Fruit fly (Drosophila melanogaster) whole organism, embryonic: ENCODE results near the gene PolD2.
A peak's percentile ranks its signal among the peaks of the same experiment; 100 is the strongest.

ENCODE experiments used
- Atf6 ChIP-seq: fragments of 200-800 bp; sonication (Bioruptor generic); IDR thresholded peaks from 2 replicates; pipeline ENCODE4 v1.3.6; 2022; ENCODE audit warnings: missing biosample characterization, missing genetic modification characterization
- CG10321 ChIP-seq: fragments of 200-800 bp; sonication (Bioruptor generic); IDR thresholded peaks from 2 replicates; pipeline ENCODE4 v1.3.6; 2022; ENCODE audit warnings: missing biosample characterization, missing genetic modification characterization
- CG12155 ChIP-seq: fragments of 200-800 bp; sonication (Bioruptor generic); optimal IDR thresholded peaks from 3 replicates; lab custom pipeline; 2016; ENCODE audit warnings: missing biosample characterization, missing genetic modification characterization
- CG12299 ChIP-seq: fragments of 200-800 bp; sonication (Bioruptor generic); optimal IDR thresholded peaks from 2 replicates; lab custom pipeline; 2018; ENCODE audit warnings: missing biosample characterization, mild to moderate bottlenecking, missing genetic modification characterization
- CG14441 ChIP-seq: fragments of 200-800 bp; sonication (Bioruptor generic); IDR thresholded peaks from 2 replicates; pipeline ENCODE4 v1.3.6; 2022; ENCODE audit warnings: missing biosample characterization, missing genetic modification characterization
- CG15696 ChIP-seq: fragments of 200-800 bp; sonication (Bioruptor generic); optimal IDR thresholded peaks from 2 replicates; lab custom pipeline; 2019; ENCODE audit warnings: missing biosample characterization, mild to moderate bottlenecking, missing genetic modification characterization, moderate library complexity
- CG17186 ChIP-seq: fragments of 200-800 bp; sonication (Bioruptor generic); optimal IDR thresholded peaks from 3 replicates; lab custom pipeline; 2017; ENCODE audit warnings: missing biosample characterization, missing genetic modification reagents, missing genetic modification characterization
- CG17361 ChIP-seq: fragments of 200-800 bp; sonication (Bioruptor generic); IDR thresholded peaks from 3 replicates; pipeline ENCODE4 v1.3.6; 2022; ENCODE audit warnings: missing biosample characterization, missing genetic modification characterization
- CG17568 ChIP-seq: fragments of 200-800 bp; sonication (Bioruptor generic); optimal IDR thresholded peaks from 2 replicates; lab custom pipeline; 2018; ENCODE audit warnings: missing biosample characterization, mild to moderate bottlenecking, missing genetic modification characterization, moderate library complexity
- CG18011 ChIP-seq: fragments of 200-800 bp; sonication (Bioruptor generic); optimal IDR thresholded peaks from 2 replicates; lab custom pipeline; 2017; ENCODE audit warnings: missing biosample characterization, missing genetic modification characterization, mild to moderate bottlenecking, moderate library complexity, missing genotype
- CG3065 ChIP-seq: fragments of 200-800 bp; sonication (Bioruptor generic); optimal IDR thresholded peaks from 2 replicates; lab custom pipeline; 2016; ENCODE audit warnings: missing biosample characterization, missing genetic modification characterization
- CG3838 ChIP-seq: fragments of 200-800 bp; sonication (Bioruptor generic); optimal IDR thresholded peaks from 3 replicates; lab custom pipeline; 2016; ENCODE audit warnings: missing biosample characterization, missing genetic modification characterization
- CG3995 ChIP-seq: fragments of 200-800 bp; sonication (Bioruptor generic); optimal IDR thresholded peaks from 3 replicates; lab custom pipeline; 2016; ENCODE audit warnings: missing biosample characterization, missing genetic modification characterization
- CG4707 ChIP-seq: fragments of 200-800 bp; sonication (Bioruptor generic); optimal IDR thresholded peaks from 2 replicates; lab custom pipeline; 2018; ENCODE audit warnings: missing biosample characterization, mild to moderate bottlenecking, missing genetic modification characterization, moderate library complexity
- CG6689 ChIP-seq: fragments of 200-800 bp; sonication (Bioruptor generic); IDR thresholded peaks from 2 replicates; pipeline ENCODE4 v1.3.6; 2022; ENCODE audit warnings: missing biosample characterization, missing genetic modification characterization
- Deaf1 ChIP-seq: fragments of 200-800 bp; optimal IDR thresholded peaks from 3 replicates; lab custom pipeline; 2019; ENCODE audit warnings: missing biosample characterization, mild to moderate bottlenecking, missing genetic modification characterization, moderate library complexity
- Fer2 ChIP-seq: fragments of 200-800 bp; sonication (Bioruptor generic); optimal IDR thresholded peaks from 2 replicates; lab custom pipeline; 2018; ENCODE audit warnings: missing biosample characterization, mild to moderate bottlenecking, missing genetic modification characterization, moderate library complexity
- GATAe ChIP-seq: fragments of 200-800 bp; sonication (Bioruptor generic); conservative IDR thresholded peaks from 2 replicates; pipeline ENCODE4 v1.3.6; 2022; ENCODE audit warnings: missing biosample characterization, missing genetic modification characterization
- HLH3B ChIP-seq: fragments of 200-800 bp; sonication (Bioruptor generic); IDR thresholded peaks from 2 replicates; pipeline ENCODE4 v1.3.6; 2022; ENCODE audit warnings: missing biosample characterization, missing genetic modification characterization
- Rfx ChIP-seq: fragments of 200-800 bp; sonication (Bioruptor generic); IDR thresholded peaks from 2 replicates; pipeline ENCODE4 v1.3.6; 2022; ENCODE audit warnings: missing biosample characterization, missing genetic modification characterization
- Sox102F ChIP-seq: fragments of 200-800 bp; sonication (Bioruptor generic); optimal IDR thresholded peaks from 2 replicates; lab custom pipeline; 2018; ENCODE audit warnings: missing biosample characterization, mild to moderate bottlenecking, missing genetic modification characterization, moderate library complexity
- Trl ChIP-seq, 3 experiments: fragments of >200 bp in 2 of 3; fragments of 200-800 bp in 1 of 3; sonication (Bioruptor generic) in 1 of 3; optimal IDR thresholded peaks; 2 replicates in 1 of 3; 3 replicates in 2 of 3; lab custom pipeline; 2016 to 2017; ENCODE audit warnings: missing biosample characterization in 1 of 3, missing genetic modification characterization in 1 of 3
- ash1 ChIP-seq: fragments of 200-800 bp; sonication (Bioruptor generic); optimal IDR thresholded peaks from 2 replicates; lab custom pipeline; 2018; ENCODE audit warnings: missing biosample characterization, mild to moderate bottlenecking, missing genetic modification characterization
- bab2 ChIP-seq: fragments of 200-800 bp; sonication (Bioruptor generic); optimal IDR thresholded peaks from 2 replicates; lab custom pipeline; 2016; ENCODE audit warnings: missing biosample characterization, missing genetic modification characterization
- bowl ChIP-seq: fragments of 200-800 bp; sonication (Bioruptor generic); IDR thresholded peaks from 2 replicates; pipeline ENCODE4 v1.3.6; 2022; ENCODE audit warnings: missing biosample characterization, missing genetic modification characterization
- bsh ChIP-seq, 2 experiments: fragments of 200-800 bp; sonication (Bioruptor generic); optimal IDR thresholded peaks; 2 replicates each; lab custom pipeline; 2017 to 2018; ENCODE audit warnings: mild to moderate bottlenecking in 2 of 2, missing biosample characterization in 2 of 2, missing genetic modification characterization in 2 of 2, moderate library complexity in 1 of 2
- caup ChIP-seq: fragments of 200-800 bp; sonication (Bioruptor generic); optimal IDR thresholded peaks from 3 replicates; lab custom pipeline; 2017; ENCODE audit warnings: missing biosample characterization, mild to moderate bottlenecking, missing genetic modification characterization, moderate library complexity; ENCODE audit not compliant: severe bottlenecking
- corto ChIP-seq: fragments of 200-800 bp; sonication (Bioruptor generic); optimal IDR thresholded peaks from 2 replicates; lab custom pipeline; 2016; ENCODE audit warnings: missing biosample characterization, mild to moderate bottlenecking, missing genetic modification characterization, moderate library complexity
- dpn ChIP-seq, 2 experiments: fragments of 200-800 bp; sonication (Bioruptor generic); optimal IDR thresholded peaks; 3 replicates each; lab custom pipeline; 2016; ENCODE audit warnings: missing biosample characterization in 2 of 2, missing genetic modification characterization in 2 of 2
- esg ChIP-seq: fragments of 200-800 bp; sonication (Bioruptor generic); conservative IDR thresholded peaks from 2 replicates; pipeline ENCODE4 v1.3.6; 2022; ENCODE audit warnings: missing biosample characterization, missing genetic modification characterization
- gem ChIP-seq: fragments of 200-800 bp; sonication (Bioruptor generic); optimal IDR thresholded peaks from 2 replicates; lab custom pipeline; 2019; ENCODE audit warnings: missing biosample characterization, mild to moderate bottlenecking, missing genetic modification characterization, moderate library complexity
- lmd ChIP-seq: fragments of 200-800 bp; sonication (Bioruptor generic); IDR thresholded peaks from 2 replicates; pipeline ENCODE4 v1.3.6; 2022; ENCODE audit warnings: missing biosample characterization, missing genetic modification characterization
- luna ChIP-seq: fragments of 200-800 bp; sonication (Bioruptor generic); optimal IDR thresholded peaks from 2 replicates; lab custom pipeline; 2016; ENCODE audit warnings: missing biosample characterization, missing genetic modification characterization
- mirr ChIP-seq: fragments of 200-800 bp; sonication (Bioruptor generic); optimal IDR thresholded peaks from 3 replicates; lab custom pipeline; 2018; ENCODE audit warnings: missing biosample characterization, mild to moderate bottlenecking, missing genetic modification characterization
- phol ChIP-seq: fragments of 200-800 bp; sonication (Bioruptor generic); optimal IDR thresholded peaks from 3 replicates; lab custom pipeline; 2018; ENCODE audit warnings: missing biosample characterization, mild to moderate bottlenecking, missing genetic modification characterization, moderate library complexity
- pnt ChIP-seq: fragments of 200-800 bp; sonication (Bioruptor generic); optimal IDR thresholded peaks from 3 replicates; lab custom pipeline; 2016; ENCODE audit warnings: missing biosample characterization, missing genetic modification characterization
- pzg ChIP-seq: fragments of 200-800 bp; sonication (Bioruptor generic); optimal IDR thresholded peaks from 3 replicates; lab custom pipeline; 2018; ENCODE audit warnings: missing biosample characterization, mild to moderate bottlenecking, missing genetic modification characterization, moderate library complexity
- sc ChIP-seq, 3 experiments: fragments of >200 bp in 2 of 3; fragments of 200-800 bp in 1 of 3; sonication (Bioruptor generic) in 1 of 3; optimal IDR thresholded peaks; 2 replicates in 2 of 3; 3 replicates in 1 of 3; lab custom pipeline; 2017; ENCODE audit warnings: mild to moderate bottlenecking in 1 of 3, missing biosample characterization in 1 of 3, missing genetic modification characterization in 1 of 3, missing genetic modification reagents in 1 of 3
- sens ChIP-seq: fragments of 200-800 bp; sonication (Bioruptor generic); peaks from one replicate; lab custom pipeline; 2016; ENCODE audit warnings: missing biosample characterization, missing genetic modification characterization
- sr ChIP-seq: fragments of 200-800 bp; sonication (Bioruptor generic); IDR thresholded peaks from 3 replicates; pipeline ENCODE4 v1.3.6; 2022; ENCODE audit warnings: missing biosample characterization, missing genetic modification characterization
- stc ChIP-seq: fragments of 200-800 bp; sonication (Bioruptor generic); IDR thresholded peaks from 2 replicates; pipeline ENCODE4 v1.3.6; 2022; ENCODE audit warnings: missing biosample characterization, missing genetic modification characterization
- tap ChIP-seq: fragments of 200-800 bp; optimal IDR thresholded peaks from 3 replicates; lab custom pipeline; 2019; ENCODE audit warnings: missing biosample characterization, mild to moderate bottlenecking, missing genetic modification characterization, moderate library complexity
- tll ChIP-seq, 2 experiments: fragments of 200-800 bp in 1 of 2; fragments of >200 bp in 1 of 2; sonication (Bioruptor generic) in 1 of 2; optimal IDR thresholded peaks; 2 replicates each; lab custom pipeline; 2017 to 2019; ENCODE audit warnings: missing biosample characterization in 2 of 2, missing genetic modification characterization in 2 of 2, mild to moderate bottlenecking in 1 of 2, moderate library complexity in 1 of 2
- trem ChIP-seq: fragments of 200-800 bp; optimal IDR thresholded peaks from 3 replicates; lab custom pipeline; 2019; ENCODE audit warnings: missing biosample characterization, mild to moderate bottlenecking, missing genetic modification characterization, moderate library complexity
- unpg ChIP-seq: fragments of 200-800 bp; sonication (Bioruptor generic); optimal IDR thresholded peaks from 3 replicates; lab custom pipeline; 2018; ENCODE audit warnings: missing biosample characterization, mild to moderate bottlenecking, missing genetic modification characterization, moderate library complexity
- wek ChIP-seq: fragments of 200-800 bp; sonication (Bioruptor generic); optimal IDR thresholded peaks from 3 replicates; lab custom pipeline; 2018; ENCODE audit warnings: missing biosample characterization, mild to moderate bottlenecking, missing genetic modification characterization, moderate library complexity
- yki ChIP-seq: fragments of >200 bp; optimal IDR thresholded peaks from 3 replicates; lab custom pipeline; 2018
- zfh2 ChIP-seq: fragments of 200-800 bp; sonication (Bioruptor generic); optimal IDR thresholded peaks from 2 replicates; lab custom pipeline; 2016; ENCODE audit warnings: missing biosample characterization, missing genetic modification characterization

Gene PolD2

DNA sequence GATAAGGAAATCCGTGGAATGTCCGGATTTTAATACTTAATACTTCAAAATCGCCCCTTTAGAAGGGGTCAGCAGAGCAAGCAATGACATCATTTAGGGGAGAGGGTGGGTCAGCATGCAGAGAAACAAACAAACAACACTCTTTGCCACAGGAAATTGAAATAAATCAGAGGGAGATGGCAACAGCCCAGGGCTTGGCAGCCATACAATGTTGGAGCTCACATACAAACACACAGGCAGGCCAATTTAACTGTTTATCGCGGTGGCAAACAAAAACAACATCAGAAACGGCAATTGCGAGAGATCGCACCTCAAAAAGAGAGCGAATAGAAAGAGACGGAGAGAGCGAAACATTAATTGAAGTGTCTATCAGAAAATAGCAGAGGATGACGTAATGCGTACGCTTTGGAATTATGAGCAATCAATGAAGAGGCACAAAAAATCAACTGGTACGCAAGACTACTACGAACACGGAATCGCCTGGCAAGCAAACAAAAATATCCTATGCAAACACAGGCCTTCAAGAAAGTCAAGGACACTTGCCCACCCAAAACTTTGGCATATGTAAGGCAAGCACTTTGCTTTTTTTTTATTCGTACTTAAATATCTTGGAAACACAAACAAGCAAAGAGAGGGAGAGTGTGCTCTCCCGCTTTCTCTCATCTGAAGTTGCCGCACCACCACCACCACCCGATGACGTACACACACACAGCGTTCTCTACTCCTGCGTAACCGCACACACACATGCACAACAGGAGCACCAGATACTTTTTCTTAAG, 18.9 kb downstream of the PolD2 start (continued):
- peak; percentile 73 for TF ChIP-seq ash1 (GFP tag; lab: Kevin White, UChicago)
- TF ChIP-seq wek = peak; percentile 67
- TF ChIP-seq Trl (optimal IDR thresholded peaks at IDR 0.05; lab: Kevin White, UChicago) = peak; percentile 86 to 97
- peak; percentile 8 for TF ChIP-seq Trl (GFP tag; optimal IDR thresholded peaks at IDR 0.05; lab: Kevin White, UChicago)
- TF ChIP-seq yki = no peak
- TF ChIP-seq sc (optimal IDR thresholded peaks at IDR 0.05; lab: Kevin White, UChicago) = no peak
- no peak for TF ChIP-seq sc (GFP tag; optimal IDR thresholded peaks at IDR 0.05; lab: Kevin White, UChicago)
- peak; percentile 44; the same call in 1 of the 2 replicates for TF ChIP-seq CG14441 (GFP tag; lab: Robert Waterston, UW)
- TF ChIP-seq CG12155 (GFP tag; lab: Kevin White, UChicago) = no peak
- TF ChIP-seq corto (GFP tag; lab: Kevin White, UChicago) = no peak
- TF ChIP-seq tll (GFP tag; optimal IDR thresholded peaks at IDR 0.05; lab: Kevin White, UChicago) = peak in 1 of 2 experiments; percentile 16
- TF ChIP-seq sr (GFP tag; lab: Robert Waterston, UW) = no peak
- TF ChIP-seq zfh2 (GFP tag; lab: Kevin White, UChicago) = no peak
- TF ChIP-seq bowl (GFP tag; lab: Robert Waterston, UW) = peak; percentile 48; the same call in 1 of the 2 replicates
- TF ChIP-seq luna (GFP tag; lab: Kevin White, UChicago) = no peak
- no peak for TF ChIP-seq lmd (GFP tag; lab: Robert Waterston, UW)
- no peak for TF ChIP-seq CG17186 (GFP tag; lab: Kevin White, UChicago)
- no peak for TF ChIP-seq pnt (GFP tag; lab: Kevin White, UChicago)
- peak; percentile 41; the same call in 1 of the 2 replicates for TF ChIP-seq Atf6 (GFP tag; lab: Robert Waterston, UW)
- TF ChIP-seq mirr (GFP tag; lab: Kevin White, UChicago) = peak; percentile 97
- TF ChIP-seq CG18011 (GFP tag; lab: Kevin White, UChicago) = no peak
- no peak for TF ChIP-seq tap (tag; lab: Kevin White, UChicago)
- TF ChIP-seq phol (tag; lab: Kevin White, UChicago) = no peak
- TF ChIP-seq trem (tag; lab: Kevin White, UChicago) = no peak
- TF ChIP-seq CG17568 (GFP tag; lab: Kevin White, UChicago) = no peak
- no peak for TF ChIP-seq gem (tag; lab: Kevin White, UChicago)
- TF ChIP-seq Sox102F (GFP tag; lab: Kevin White, UChicago) = no peak
- peak in 1 of 2 experiments; percentile 33 for TF ChIP-seq bsh (GFP tag; optimal IDR thresholded peaks at IDR 0.05; lab: Kevin White, UChicago)
- TF ChIP-seq esg (GFP tag; lab: Robert Waterston, UW) = no peak
- TF ChIP-seq unpg (GFP tag; lab: Kevin White, UChicago) = no peak
- TF ChIP-seq sens (GFP tag; lab: Kevin White, UChicago) = peak; percentile 28
- TF ChIP-seq Fer2 (tag; lab: Kevin White, UChicago) = no peak
- TF ChIP-seq HLH3B (GFP tag; lab: Robert Waterston, UW) = peak; percentile 43; the same call in 1 of the 2 replicates
- TF ChIP-seq GATAe (GFP tag; lab: Robert Waterston, UW) = peak; percentile 53; the same call in 1 of the 2 replicates
- no peak for TF ChIP-seq bab2
- TF ChIP-seq CG17361 = no peak
- peak in 1 of 2 experiments; percentile 36 for TF ChIP-seq dpn (GFP tag; optimal IDR thresholded peaks at IDR 0.05; lab: Kevin White, UChicago)
- TF ChIP-seq CG4707 (GFP tag; lab: Kevin White, UChicago) = no peak
- TF ChIP-seq CG15696 = no peak
- no peak for TF ChIP-seq Deaf1 (tag; lab: Kevin White, UChicago)
- peak; percentile 79 for TF ChIP-seq CG10321
- no peak for TF ChIP-seq CG3065
- 0 out of 2 replicates have a peak, but pooled peaks have one; percentile 11 for TF ChIP-seq CG6689 (GFP tag; lab: Robert Waterston, UW)
- peak; percentile 56; the same call in 1 of the 2 replicates for TF ChIP-seq Rfx (GFP tag; lab: Robert Waterston, UW)
- peak; percentile 60 for TF ChIP-seq CG3838 (GFP tag; lab: Kevin White, UChicago)
- TF ChIP-seq CG12299 (tag; lab: Kevin White, UChicago) = no peak
- peak; percentile 81 for TF ChIP-seq caup (GFP tag; lab: Kevin White, UChicago)
- no peak for TF ChIP-seq CG3995 (GFP tag; lab: Kevin White, UChicago)
- TF ChIP-seq stc (GFP tag; lab: Robert Waterston, UW) = no peak
- TF ChIP-seq pzg (GFP tag; lab: Kevin White, UChicago) = peak; percentile 14
